Worm (Caenorhabditis elegans) whole organism, midembryonic: ENCODE data around the gene str-181.

Source experiments
- T22C8.4 ChIP-seq: fragments of 200-800 bp; sonication (Bioruptor generic); IDR thresholded peaks from 2 replicates; pipeline ENCODE4 v1.3.6; 2022; ENCODE audit warnings: missing genetic modification characterization, missing compliant biosample characterization
- flt-1 ChIP-seq: fragments of 200-800 bp; sonication (Bioruptor generic); IDR thresholded peaks from 2 replicates; pipeline ENCODE4 v1.3.6; 2022; ENCODE audit warnings: missing genetic modification characterization, missing compliant biosample characterization
- klf-2 ChIP-seq: fragments of 200-800 bp; sonication (Bioruptor generic); conservative IDR thresholded peaks from 2 replicates; pipeline ENCODE4 v1.3.6; 2022; ENCODE audit warnings: missing genetic modification reagents, missing genetic modification characterization, missing compliant biosample characterization
- med-1 ChIP-seq: sonication (generic microtip); optimal IDR thresholded peaks from 2 replicates; lab custom pipeline; 2017; ENCODE audit warnings: missing genetic modification characterization, mild to moderate bottlenecking, missing compliant biosample characterization, antibody characterized with exemption, missing genetic modification reagents; ENCODE audit not compliant: insufficient read depth
- ref-1 ChIP-seq: fragments of 200-800 bp; sonication (Bioruptor generic); conservative IDR thresholded peaks from 2 replicates; pipeline ENCODE4 v1.3.6; 2022; ENCODE audit warnings: missing genetic modification reagents, missing genetic modification characterization, missing compliant biosample characterization
- tab-1 ChIP-seq: fragments of 200-800 bp; sonication (Bioruptor generic); IDR thresholded peaks from 2 replicates; pipeline ENCODE4 v1.3.6; 2022; ENCODE audit warnings: missing genetic modification characterization, missing compliant biosample characterization
- ztf-23 ChIP-seq: fragments of 200-800 bp; sonication (Bioruptor generic); IDR thresholded peaks from 2 replicates; pipeline ENCODE4 v1.3.6; 2022; ENCODE audit warnings: missing genetic modification reagents, missing genetic modification characterization, missing compliant biosample characterization
- ztf-29 ChIP-seq: fragments of 200-800 bp; sonication (Bioruptor generic); IDR thresholded peaks from 2 replicates; pipeline ENCODE4 v1.3.6; 2022; ENCODE audit warnings: missing genetic modification reagents, missing genetic modification characterization, missing compliant biosample characterization

DNA sequence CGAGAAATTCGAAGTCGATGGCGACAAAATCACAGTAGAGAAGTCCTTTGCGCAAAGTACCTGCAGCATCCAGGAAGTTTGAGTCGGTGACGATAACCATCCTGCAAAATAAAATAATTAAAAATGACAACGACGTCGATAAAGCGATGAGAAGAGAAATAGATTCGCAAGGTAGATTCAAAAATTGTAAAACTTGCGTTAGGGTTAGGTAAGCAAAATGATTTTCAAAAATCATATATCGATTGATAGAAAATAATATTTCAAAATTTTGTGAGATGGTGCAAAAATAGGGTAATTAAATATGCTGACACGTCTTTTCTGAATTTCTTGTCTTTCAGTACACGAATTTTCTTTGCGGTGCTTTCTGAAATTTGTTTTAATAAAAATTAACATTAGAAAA is 23.4 kb downstream of the str-181 start, which contains the start of gene parn-1:
- TF ChIP-seq tab-1 (GFP tag; lab: Robert Waterston, UW) (no peak), klf-2 (GFP tag; lab: Robert Waterston, UW) (no peak), ztf-29 (GFP tag; lab: Robert Waterston, UW) (no peak), flt-1 (GFP tag; lab: Robert Waterston, UW) (no peak), ztf-23 (no peak), med-1 (GFP tag; lab: Kevin White, UChicago) (no peak), T22C8.4 (no peak), ref-1 (no peak)
